Worm (Caenorhabditis elegans): ENCODE results near the gene sip-1.

Gene sip-1

DNA sequence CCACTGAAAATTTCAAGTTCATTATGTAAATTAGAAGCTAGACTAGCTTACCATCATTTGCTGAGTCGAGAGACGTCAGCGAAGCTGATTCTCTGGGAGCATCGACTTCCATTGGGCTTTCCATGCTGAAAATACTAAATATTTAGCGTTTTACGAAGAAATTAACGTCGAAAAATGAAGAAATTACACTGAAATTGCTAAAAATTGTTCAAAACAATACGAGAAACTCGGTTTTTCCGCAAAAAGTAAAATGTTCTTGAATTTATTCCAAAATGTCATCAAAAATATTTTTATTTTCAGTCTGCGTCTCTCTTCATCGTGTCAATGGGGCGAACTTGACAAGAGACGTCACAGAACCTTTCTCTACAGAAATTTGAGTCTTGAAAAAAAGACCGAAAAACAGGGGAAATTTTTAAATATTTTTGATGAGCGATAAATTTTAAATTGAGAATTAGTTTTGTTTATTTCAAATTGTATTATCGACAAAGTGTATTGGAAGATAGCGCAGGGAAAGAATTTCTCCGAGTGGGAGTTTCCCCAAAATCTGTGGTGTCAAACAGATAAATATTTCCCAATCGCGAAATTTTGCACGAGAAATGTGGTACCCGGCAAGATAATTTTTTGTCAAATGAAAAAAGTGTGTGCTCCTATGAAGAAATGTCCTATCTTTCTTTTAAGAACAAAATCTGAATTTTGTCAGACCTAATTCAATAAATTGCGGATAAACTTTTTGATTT, 46.0 kb downstream of the sip-1 start, which contains the start of gene ecps-1:
TSS of gene ecps-1 (minus strand) at position 125 of the 737 bp plus-strand sequence.
- TF ChIP-seq let-526 (GFP tag; IDR thresholded peaks at IDR 0.05) (peak; percentile 68; the same call in 1 of the 2 replicates), K12H6.12 (tag; optimal IDR thresholded peaks at IDR 0.05) (peak; percentile 63), F37B4.10 (GFP tag; IDR thresholded peaks at IDR 0.05) (no peak), nfya-2 (GFP tag; IDR thresholded peaks at IDR 0.05) (no peak), attf-3 (GFP tag; conservative IDR thresholded peaks at IDR 0.05) (peak; percentile 70), tbx-9 (tag; optimal IDR thresholded peaks at IDR 0.05; ENCODE audit: borderline replicate concordance) (no peak), B0261.1 (tag; optimal IDR thresholded peaks at IDR 0.05) (no peak), lsy-27 (tag; optimal IDR thresholded peaks at IDR 0.05; ENCODE audit: borderline replicate concordance, insufficient read depth) (peak; percentile 25), athp-1 (tag; optimal IDR thresholded peaks at IDR 0.05) (peak; percentile 91), B0019.2 (GFP tag; conservative IDR thresholded peaks at IDR 0.05) (peak; percentile 80), lsl-1 (GFP tag; optimal IDR thresholded peaks at IDR 0.05) (peak; percentile 79), nhr-179 (tag; optimal IDR thresholded peaks at IDR 0.05) (no peak), C06A6.2 (GFP tag; conservative IDR thresholded peaks at IDR 0.05) (peak; percentile 74), aptf-2 (GFP tag; conservative IDR thresholded peaks at IDR 0.05) (peak; percentile 74; the same call in 1 of the 2 replicates), ztf-3 (GFP tag; optimal IDR thresholded peaks at IDR 0.05) (no peak), F39B2.1 (GFP tag; IDR thresholded peaks at IDR 0.05) (no peak), ztf-22 (GFP tag; optimal IDR thresholded peaks at IDR 0.05) (peak; percentile 12), Y56A3A.18 (GFP tag; IDR thresholded peaks at IDR 0.05) (no peak), egrh-3 (GFP tag; IDR thresholded peaks at IDR 0.05) (peak; percentile 44; the same call in 1 of the 2 replicates), mxl-1 (tag; optimal IDR thresholded peaks at IDR 0.05) (no peak), cebp-1 (GFP tag; IDR thresholded peaks at IDR 0.05) (peak; percentile 64), cebp-1 (tag; optimal IDR thresholded peaks at IDR 0.05) (peak; percentile 69), unc-130 (GFP tag; optimal IDR thresholded peaks at IDR 0.05) (peak; percentile 93), sdz-38 (tag; optimal IDR thresholded peaks at IDR 0.05) (no peak), pha-4 (tag; optimal IDR thresholded peaks at IDR 0.05) (peak; percentile 67), bed-1 (GFP tag; IDR thresholded peaks at IDR 0.05) (no peak), F33H1.4 (GFP tag; IDR thresholded peaks at IDR 0.05) (peak; percentile 74), ztf-18 (tag; optimal IDR thresholded peaks at IDR 0.05) (peak; percentile 61), ccch-3 (GFP tag; optimal IDR thresholded peaks at IDR 0.05) (peak; percentile 91), ceh-100 (GFP tag; IDR thresholded peaks at IDR 0.05) (peak; percentile 100), sptf-2 (GFP tag; optimal IDR thresholded peaks at IDR 0.05) (no peak), nhr-120 (GFP tag; IDR thresholded peaks at IDR 0.05) (no peak), snpc-4 (GFP tag; optimal IDR thresholded peaks at IDR 0.05) (peak; percentile 76), snpc-4 (tag; optimal IDR thresholded peaks at IDR 0.05) (peak; percentile 44 to 76 (median 54)), lin-40 (tag; optimal IDR thresholded peaks at IDR 0.05) (peak; percentile 65), Y67H2A.10 (GFP tag; conservative IDR thresholded peaks at IDR 0.05) (peak; percentile 62; the same call in 1 of the 2 replicates), ceh-40 (GFP tag; IDR thresholded peaks at IDR 0.05) (no peak), bed-2 (GFP tag; IDR thresholded peaks at IDR 0.05) (peak; percentile 62; the same call in 1 of the 2 replicates), F49E8.2 (tag; optimal IDR thresholded peaks at IDR 0.05; ENCODE audit: insufficient read depth) (peak; percentile 84), ZK185.1 (tag; optimal IDR thresholded peaks at IDR 0.05; ENCODE audit: poor library complexity, severe bottlenecking) (peak; percentile 90), lir-1 (GFP tag; conservative IDR thresholded peaks at IDR 0.05) (peak; percentile 88), tlf-1 (GFP tag; optimal IDR thresholded peaks at IDR 0.05) (peak; percentile 75), ztf-25 (GFP tag; IDR thresholded peaks at IDR 0.05) (peak; percentile 84), gei-17 (GFP tag; optimal IDR thresholded peaks at IDR 0.05) (no peak), Y53G8AR.9 (GFP tag; conservative IDR thresholded peaks at IDR 0.05) (0 out of 2 replicates have a peak, but pooled peaks have one; percentile 30), egl-44 (GFP tag; IDR thresholded peaks at IDR 0.05) (no peak), B0336.3 (GFP tag; IDR thresholded peaks at IDR 0.05) (no peak)
